Fruit fly (Drosophila melanogaster): ENCODE data around the gene para.
A peak's percentile ranks its signal among the peaks of the same experiment; 100 is the strongest.

The para gene

DNA sequence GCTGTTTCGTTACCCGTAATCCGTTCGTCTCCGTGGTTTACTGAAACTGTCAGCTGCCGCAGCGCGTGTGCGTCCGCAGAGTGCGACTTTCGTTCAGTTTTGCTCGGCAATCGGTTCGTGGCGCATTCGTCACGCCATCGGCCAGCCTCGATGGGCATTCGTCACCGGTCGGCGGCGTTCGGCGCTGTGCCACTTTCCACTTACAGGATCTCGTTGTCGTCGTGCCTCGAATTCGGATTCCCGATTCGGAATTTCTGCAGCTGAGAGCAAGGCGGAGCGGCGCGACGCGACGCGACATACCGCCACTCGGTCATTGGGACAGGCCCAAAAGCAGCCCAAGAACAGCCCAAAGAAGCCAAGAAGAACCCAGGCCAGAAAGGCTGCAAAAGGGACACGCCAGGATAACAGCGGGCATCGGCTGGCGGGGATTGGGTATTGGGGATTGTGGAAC lies at the start of gene para:
Gene para, minus strand, starts transcription at position 51 of the 451 bp plus-strand sequence.
- no peak for TF ChIP-seq CG12605 (GFP tag; IDR thresholded peaks at IDR 0.05)
- TF ChIP-seq Pif1B (GFP tag; optimal IDR thresholded peaks at IDR 0.05), result no peak
- no peak for TF ChIP-seq CG34367 (tag; optimal IDR thresholded peaks at IDR 0.05)
- no peak for TF ChIP-seq CG9948 (tag; optimal IDR thresholded peaks at IDR 0.05)
- TF ChIP-seq rn (GFP tag; IDR thresholded peaks at IDR 0.05), result no peak
- no peak for TF ChIP-seq Pif1A (GFP tag; optimal IDR thresholded peaks at IDR 0.05)
- no peak for TF ChIP-seq fd96Ca (GFP tag; IDR thresholded peaks at IDR 0.05)
- TF ChIP-seq CG32121 (GFP tag; IDR thresholded peaks at IDR 0.05), result no peak
- no peak for TF ChIP-seq CG8301 (tag; optimal IDR thresholded peaks at IDR 0.05)
- TF ChIP-seq CG17806 (tag; optimal IDR thresholded peaks at IDR 0.05), result no peak
- no peak for TF ChIP-seq CG8159 (tag; optimal IDR thresholded peaks at IDR 0.05)
- no peak for TF ChIP-seq CG15710 (tag; optimal IDR thresholded peaks at IDR 0.05)
- TF ChIP-seq CG14655 (GFP tag; optimal IDR thresholded peaks at IDR 0.05), result no peak
- no peak for TF ChIP-seq CG4496 (GFP tag; IDR thresholded peaks at IDR 0.05)
- no peak for TF ChIP-seq Ets98B (GFP tag; IDR thresholded peaks at IDR 0.05)
- TF ChIP-seq EcR (GFP tag; optimal IDR thresholded peaks at IDR 0.05), result no peak
- TF ChIP-seq CG13204 (GFP tag; optimal IDR thresholded peaks at IDR 0.05), result no peak
- no peak for TF ChIP-seq Snoo (tag; optimal IDR thresholded peaks at IDR 0.05)
- TF ChIP-seq D1 (tag; optimal IDR thresholded peaks at IDR 0.05), result no peak

DNA sequence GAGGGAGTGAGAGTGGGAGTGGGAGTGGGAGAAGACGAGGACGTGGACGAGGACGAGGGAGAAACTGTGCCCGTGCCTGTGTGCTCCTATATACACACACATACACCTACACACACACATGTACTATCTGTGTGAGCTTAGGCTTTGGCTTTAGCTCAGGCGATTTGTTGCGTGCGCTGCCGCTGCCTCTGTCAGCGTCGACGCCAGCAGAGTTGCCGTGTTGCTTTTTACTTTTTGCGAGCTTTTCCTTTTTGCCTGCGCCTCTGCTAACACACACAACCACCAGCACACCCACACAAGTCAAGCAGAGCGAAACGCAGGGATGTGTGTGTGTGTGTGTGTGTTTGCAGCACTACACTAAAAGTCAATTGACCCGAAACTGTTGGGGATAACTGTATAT lies 49.2 kb upstream of the para start:
- TF ChIP-seq fd96Ca (GFP tag; IDR thresholded peaks at IDR 0.05) (no peak), CG4496 (GFP tag; IDR thresholded peaks at IDR 0.05) (0 out of 3 replicates have a peak, but pooled peaks have one; percentile 6)

DNA sequence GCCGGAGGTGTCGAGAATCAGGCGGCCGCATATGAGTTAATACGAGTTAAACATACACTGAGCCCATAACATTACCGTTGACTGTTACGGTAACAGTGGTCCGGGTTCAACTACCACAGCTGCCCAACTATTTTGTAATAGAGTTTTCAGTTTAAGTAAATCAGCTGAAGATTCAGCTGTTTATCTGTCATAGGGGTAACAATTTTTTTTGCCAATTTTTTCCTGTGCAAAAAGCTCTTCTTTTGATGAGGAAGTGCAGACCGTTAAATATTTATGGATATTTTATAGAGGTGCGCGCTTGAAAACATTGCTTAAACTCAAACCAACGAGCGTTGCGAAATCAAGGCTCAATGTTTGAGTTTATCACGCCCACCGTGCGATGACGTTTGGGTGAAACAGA lies 48.8 kb upstream of the para start:
- TF ChIP-seq rn (GFP tag; IDR thresholded peaks at IDR 0.05) (no peak), CG34367 (tag; optimal IDR thresholded peaks at IDR 0.05) (no peak), D1 (tag; optimal IDR thresholded peaks at IDR 0.05) (no peak), fd96Ca (GFP tag; IDR thresholded peaks at IDR 0.05) (no peak; the same call in 2 of the 3 replicates), CG14655 (GFP tag; optimal IDR thresholded peaks at IDR 0.05) (peak; percentile 29), Ets98B (GFP tag; IDR thresholded peaks at IDR 0.05) (no peak)

DNA sequence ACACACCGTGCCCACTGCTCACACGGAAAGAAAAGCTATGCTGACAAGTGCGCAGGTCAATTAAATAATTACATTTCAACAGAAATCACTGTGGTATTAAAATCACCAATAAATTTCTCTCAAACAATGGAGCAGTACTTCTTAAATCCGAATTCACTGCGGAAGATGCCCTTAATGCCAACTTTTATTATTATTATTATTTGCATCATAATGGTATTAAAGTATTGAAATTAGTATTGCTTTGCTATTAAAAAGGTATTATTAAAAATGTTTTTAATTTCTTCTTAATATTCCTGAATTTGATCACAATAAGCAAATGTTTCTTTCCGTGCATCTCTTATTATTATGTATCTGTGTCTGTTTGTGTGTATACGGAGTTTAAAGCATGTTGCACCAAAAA lies 47.1 kb upstream of the para start:
- TF ChIP-seq CG13204 (GFP tag; optimal IDR thresholded peaks at IDR 0.05) (no peak), gl (tag; optimal IDR thresholded peaks at IDR 0.05) (no peak), CG8159 (tag; optimal IDR thresholded peaks at IDR 0.05) (peak; percentile 48), CG15710 (tag; optimal IDR thresholded peaks at IDR 0.05) (peak; percentile 26), rn (GFP tag; IDR thresholded peaks at IDR 0.05) (no peak), CG17806 (tag; optimal IDR thresholded peaks at IDR 0.05) (peak; percentile 11), fd96Ca (GFP tag; IDR thresholded peaks at IDR 0.05) (no peak), Pif1A (GFP tag; optimal IDR thresholded peaks at IDR 0.05) (no peak), CG4496 (GFP tag; IDR thresholded peaks at IDR 0.05) (no peak), D1 (tag; optimal IDR thresholded peaks at IDR 0.05) (no peak), CG34367 (tag; optimal IDR thresholded peaks at IDR 0.05) (no peak), CG14655 (GFP tag; optimal IDR thresholded peaks at IDR 0.05) (peak; percentile 23), EcR (GFP tag; optimal IDR thresholded peaks at IDR 0.05) (no peak), CG10348 (GFP tag; IDR thresholded peaks at IDR 0.05) (no peak), Pif1B (GFP tag; optimal IDR thresholded peaks at IDR 0.05) (no peak), CG8301 (tag; optimal IDR thresholded peaks at IDR 0.05) (peak; percentile 8), CG12605 (GFP tag; IDR thresholded peaks at IDR 0.05) (no peak), Ets98B (GFP tag; IDR thresholded peaks at IDR 0.05) (no peak), Snoo (tag; optimal IDR thresholded peaks at IDR 0.05) (no peak), CG9948 (tag; optimal IDR thresholded peaks at IDR 0.05) (peak; percentile 22), CG32121 (GFP tag; IDR thresholded peaks at IDR 0.05) (no peak)

DNA sequence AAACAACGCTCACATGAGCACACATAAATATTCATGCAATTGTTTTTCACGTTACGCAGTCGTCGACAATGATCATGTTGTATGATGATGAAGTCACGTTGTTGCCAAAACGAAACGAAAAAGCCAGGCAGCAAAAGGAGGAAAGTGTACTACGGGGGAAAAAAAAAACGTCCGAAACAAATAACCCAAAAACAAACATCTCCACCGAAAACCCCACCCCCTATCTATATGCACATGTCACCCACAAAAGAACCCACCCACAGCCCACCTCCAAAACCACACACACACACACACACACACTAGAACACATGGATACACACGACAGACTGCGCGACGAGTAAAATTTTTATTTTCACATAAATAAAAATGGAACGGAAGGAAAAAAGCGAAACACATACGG lies 42.2 kb upstream of the para start:
- TF ChIP-seq CG32121 (GFP tag; IDR thresholded peaks at IDR 0.05) (0 out of 2 replicates have a peak, but pooled peaks have one; percentile 12), CG15710 (tag; optimal IDR thresholded peaks at IDR 0.05) (no peak)

DNA sequence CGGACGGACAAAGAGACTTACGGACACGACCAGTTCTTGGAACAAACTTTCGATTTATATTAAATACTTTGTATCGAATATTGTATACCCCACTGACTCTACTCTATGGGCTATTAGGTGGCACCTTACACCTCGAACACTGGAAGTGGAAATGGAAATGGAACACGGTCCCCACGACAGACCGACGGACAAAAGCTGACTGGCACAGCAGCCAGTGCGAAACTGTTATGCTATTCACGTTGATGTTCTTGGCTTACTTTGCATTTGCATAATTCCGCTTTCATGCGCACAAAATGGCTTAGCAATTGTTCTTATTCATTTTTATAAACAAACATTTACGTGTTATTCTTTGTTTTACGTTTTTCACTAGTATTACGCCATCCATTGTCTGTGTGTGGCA lies 41.2 kb upstream of the para start:
- no peak for TF ChIP-seq CG10348 (GFP tag; IDR thresholded peaks at IDR 0.05)
- no peak for TF ChIP-seq CG13204 (GFP tag; optimal IDR thresholded peaks at IDR 0.05)
- TF ChIP-seq CG17806 (tag; optimal IDR thresholded peaks at IDR 0.05), result no peak
- TF ChIP-seq CG14655 (GFP tag; optimal IDR thresholded peaks at IDR 0.05), result no peak
- TF ChIP-seq CG9948 (tag; optimal IDR thresholded peaks at IDR 0.05), result no peak
- no peak for TF ChIP-seq Pif1B (GFP tag; optimal IDR thresholded peaks at IDR 0.05)
- TF ChIP-seq D1 (tag; optimal IDR thresholded peaks at IDR 0.05), result no peak
- TF ChIP-seq fd96Ca (GFP tag; IDR thresholded peaks at IDR 0.05), result no peak

DNA sequence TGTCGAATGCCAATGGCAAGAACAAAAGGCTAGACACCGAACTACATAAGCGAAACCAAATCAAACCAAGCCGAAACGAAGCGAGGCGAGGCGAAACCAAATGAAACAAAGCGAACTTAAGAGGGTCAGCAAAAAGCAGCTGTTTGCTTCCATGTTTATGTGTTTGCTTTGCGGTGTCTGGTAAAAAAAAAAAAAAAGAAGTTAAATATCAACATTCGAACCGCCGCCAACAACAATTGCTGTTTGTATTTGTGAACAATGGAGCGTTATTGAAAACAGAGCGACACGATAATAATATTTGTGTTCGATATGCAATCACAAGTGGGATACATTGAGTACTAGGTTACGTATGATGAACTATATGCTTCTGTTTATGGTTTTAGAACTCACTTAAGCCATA lies 40.8 kb upstream of the para start:
- TF ChIP-seq CG12605 (GFP tag; IDR thresholded peaks at IDR 0.05), result no peak
- TF ChIP-seq CG8159 (tag; optimal IDR thresholded peaks at IDR 0.05), result peak; percentile 2
- TF ChIP-seq Ets98B (GFP tag; IDR thresholded peaks at IDR 0.05), result no peak
- no peak for TF ChIP-seq EcR (GFP tag; optimal IDR thresholded peaks at IDR 0.05)
- TF ChIP-seq Pif1A (GFP tag; optimal IDR thresholded peaks at IDR 0.05), result peak; percentile 51
- TF ChIP-seq D1 (tag; optimal IDR thresholded peaks at IDR 0.05), result no peak
- no peak for TF ChIP-seq CG9948 (tag; optimal IDR thresholded peaks at IDR 0.05)
- no peak for TF ChIP-seq Snoo (tag; optimal IDR thresholded peaks at IDR 0.05)
- peak; percentile 33 for TF ChIP-seq CG13204 (GFP tag; optimal IDR thresholded peaks at IDR 0.05)
- TF ChIP-seq fd96Ca (GFP tag; IDR thresholded peaks at IDR 0.05), result 0 out of 3 replicates have a peak, but pooled peaks have one; percentile 32
- TF ChIP-seq Pif1B (GFP tag; optimal IDR thresholded peaks at IDR 0.05), result peak; percentile 7
- TF ChIP-seq CG8301 (tag; optimal IDR thresholded peaks at IDR 0.05), result no peak
- peak; percentile 11 for TF ChIP-seq CG34367 (tag; optimal IDR thresholded peaks at IDR 0.05)
- no peak for TF ChIP-seq CG15710 (tag; optimal IDR thresholded peaks at IDR 0.05)
- TF ChIP-seq CG14655 (GFP tag; optimal IDR thresholded peaks at IDR 0.05), result no peak
- peak; percentile 39 for TF ChIP-seq gl (tag; optimal IDR thresholded peaks at IDR 0.05)
- TF ChIP-seq CG17806 (tag; optimal IDR thresholded peaks at IDR 0.05), result no peak
- TF ChIP-seq CG4496 (GFP tag; IDR thresholded peaks at IDR 0.05), result no peak
- TF ChIP-seq rn (GFP tag; IDR thresholded peaks at IDR 0.05), result no peak
- TF ChIP-seq CG10348 (GFP tag; IDR thresholded peaks at IDR 0.05), result no peak
- TF ChIP-seq CG32121 (GFP tag; IDR thresholded peaks at IDR 0.05), result no peak
